Worm (Caenorhabditis elegans) whole organism, early embryonic: ENCODE measurements around the gene ZC116.5.

Source experiments
- B0310.2 ChIP-seq: sonication (generic microtip); optimal IDR thresholded peaks from 2 replicates; lab custom pipeline; 2016; ENCODE audit warnings: mild to moderate bottlenecking, missing genetic modification characterization, missing compliant biosample characterization
- F13C5.2 ChIP-seq: sonication (generic microtip); optimal IDR thresholded peaks from 2 replicates; lab custom pipeline; 2017; ENCODE audit warnings: mild to moderate bottlenecking, missing genetic modification characterization, inconsistent platforms, missing compliant biosample characterization
- aly-1 ChIP-seq: sonication (generic microtip); optimal IDR thresholded peaks from 2 replicates; lab custom pipeline; 2016; ENCODE audit warnings: missing genetic modification characterization, missing compliant biosample characterization
- ama-1 ChIP-seq: fragments of 150-350 bp; optimal IDR thresholded peaks from 2 replicates; lab custom pipeline; 2014
- ceh-13 ChIP-seq: fragments of 200-800 bp; sonication (Bioruptor generic); optimal IDR thresholded peaks from 2 replicates; lab custom pipeline; 2018; ENCODE audit warnings: mild to moderate bottlenecking, missing genetic modification characterization, missing compliant biosample characterization
- ceh-36 ChIP-seq: sonication (generic microtip); optimal IDR thresholded peaks from 2 replicates; lab custom pipeline; 2016; ENCODE audit warnings: missing genetic modification characterization, inconsistent platforms, missing compliant biosample characterization
- ets-7 ChIP-seq: sonication (generic microtip); optimal IDR thresholded peaks from 2 replicates; lab custom pipeline; 2016; ENCODE audit warnings: missing genotype, missing genetic modification characterization, missing compliant biosample characterization
- flt-1 ChIP-seq: fragments of 200-800 bp; sonication (Bioruptor generic); IDR thresholded peaks from 2 replicates; pipeline ENCODE4 v1.3.6; 2022; ENCODE audit warnings: missing genetic modification characterization, missing compliant biosample characterization
- hmbx-1 ChIP-seq: sonication (generic microtip); optimal IDR thresholded peaks from 2 replicates; lab custom pipeline; 2016; ENCODE audit warnings: mild to moderate bottlenecking, missing genetic modification characterization, missing compliant biosample characterization
- hmg-4 ChIP-seq: fragments of 200-800 bp; sonication (Bioruptor generic); optimal IDR thresholded peaks from 2 replicates; lab custom pipeline; 2018; ENCODE audit warnings: mild to moderate bottlenecking, missing genetic modification characterization, missing compliant biosample characterization
- hnd-1 ChIP-seq: sonication (generic microtip); optimal IDR thresholded peaks from 2 replicates; lab custom pipeline; 2016; ENCODE audit warnings: missing genetic modification characterization, missing compliant biosample characterization
- pes-1 ChIP-seq: fragments of 200-800 bp; sonication (Bioruptor generic); IDR thresholded peaks from 2 replicates; pipeline ENCODE4 v1.3.6; 2022; ENCODE audit warnings: missing genetic modification reagents, missing genetic modification characterization, missing compliant biosample characterization
- scrt-1 ChIP-seq: fragments of 200-800 bp; sonication (Bioruptor generic); IDR thresholded peaks from 2 replicates; pipeline ENCODE4 v1.3.6; 2022; ENCODE audit warnings: missing genetic modification characterization, missing compliant biosample characterization
- sea-1 ChIP-seq: fragments of 200-800 bp; sonication (Bioruptor generic); conservative IDR thresholded peaks from 2 replicates; pipeline ENCODE4 v1.3.6; 2022; ENCODE audit warnings: missing genetic modification characterization, missing compliant biosample characterization
- tbx-11 ChIP-seq: fragments of 200-800 bp; sonication (Bioruptor generic); IDR thresholded peaks from 2 replicates; pipeline ENCODE4 v1.3.6; 2022; ENCODE audit warnings: missing genetic modification characterization, missing compliant biosample characterization
- tbx-37 ChIP-seq: fragments of 200-800 bp; sonication (Bioruptor generic); conservative IDR thresholded peaks from 2 replicates; pipeline ENCODE4 v1.3.6; 2022; ENCODE audit warnings: missing genetic modification reagents, missing genetic modification characterization, missing compliant biosample characterization
- tra-4 ChIP-seq: sonication (generic microtip); optimal IDR thresholded peaks from 2 replicates; lab custom pipeline; 2017; ENCODE audit warnings: missing genetic modification characterization, missing compliant biosample characterization

The ZC116.5 gene

DNA sequence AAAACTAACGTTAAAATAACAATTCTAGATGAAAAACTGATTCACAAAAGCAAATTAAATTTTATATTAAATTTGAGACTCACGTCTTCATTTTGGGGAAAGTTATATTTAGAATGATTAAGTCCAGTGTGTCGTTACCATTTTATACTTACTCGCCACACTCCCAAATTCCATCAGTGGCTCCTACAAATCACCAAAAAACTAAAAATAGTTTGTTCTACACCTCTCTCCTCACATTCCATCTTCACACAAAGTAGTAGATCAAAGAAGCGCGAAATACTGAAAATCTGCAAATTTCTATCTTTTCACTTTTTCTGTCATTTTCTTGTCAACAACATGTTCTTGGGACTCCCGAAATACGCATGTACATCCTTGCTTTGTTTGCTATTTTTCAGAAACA, at the start of gene ZC116.5:
TSS of gene ZC116.5 (minus strand) at position 101 of the 400 bp plus-strand sequence.
- TF ChIP-seq tra-4 (no peak), ets-7 (no peak), hmg-4 (GFP tag; lab: Kevin White, UChicago) (no peak), tbx-11 (GFP tag; lab: Robert Waterston, UW) (no peak), scrt-1 (GFP tag; lab: Robert Waterston, UW) (no peak), pes-1 (no peak), sea-1 (no peak)

DNA sequence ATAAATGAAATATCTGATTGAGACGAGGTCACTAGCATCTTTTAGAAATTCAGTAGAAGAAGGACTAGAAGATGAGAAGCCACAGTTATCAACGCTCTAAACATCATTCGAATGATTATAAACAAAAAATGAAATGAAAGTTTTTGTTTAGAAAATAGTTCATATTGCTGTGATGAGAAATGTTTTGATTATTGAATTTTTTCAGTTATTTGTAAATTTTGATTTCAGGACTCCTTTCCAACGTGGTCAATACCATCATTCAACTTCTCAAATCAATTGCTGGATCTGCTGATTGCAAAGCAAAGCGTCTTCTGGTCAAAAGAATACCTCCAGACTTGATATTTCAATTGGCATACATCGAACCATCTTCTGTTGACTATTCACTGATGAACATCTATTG, 49.4 kb upstream of the ZC116.5 start, which contains the start of gene W05B10.6:
TSS of gene W05B10.6 (minus strand) at position 101 of the 400 bp plus-strand sequence.
- TF ChIP-seq flt-1 (GFP tag; lab: Robert Waterston, UW) (no peak), ceh-13 (GFP tag; lab: Kevin White, UChicago) (no peak), hnd-1 (tag; lab: Kevin White, UChicago) (no peak)

DNA sequence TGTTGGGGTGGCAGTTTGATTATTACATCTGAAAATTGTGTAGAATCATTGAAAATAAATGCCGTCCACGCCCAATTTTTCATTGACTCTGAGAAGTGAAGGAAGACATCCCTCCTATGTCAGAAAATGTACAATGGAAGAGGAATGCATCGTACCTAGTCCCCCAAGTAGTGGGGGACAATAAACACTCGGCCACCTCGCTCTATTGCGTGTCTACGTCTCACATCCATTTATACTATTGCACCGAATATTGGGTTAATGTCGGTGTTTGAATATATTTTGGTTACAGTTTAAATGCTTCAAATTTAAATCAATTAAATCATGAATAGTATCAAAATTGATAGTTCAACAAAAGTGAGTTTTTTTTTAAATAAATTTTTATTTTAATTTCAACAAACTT, 40.9 kb upstream of the ZC116.5 start, which contains the start of gene lin-25:
TSS of gene lin-25 (plus strand) at position 290 of the 400 bp plus-strand sequence.
- TF ChIP-seq ceh-36 (no peak), tbx-37 (GFP tag; lab: Robert Waterston, UW) (no peak), B0310.2 (no peak), ceh-13 (GFP tag; lab: Kevin White, UChicago) (no peak), ets-7 (no peak), aly-1 (tag; lab: Kevin White, UChicago) (no peak), F13C5.2 (tag; lab: Kevin White, UChicago) (no peak), pes-1 (no peak), ama-1 (lab: Kevin White, UChicago) (no peak)

DNA sequence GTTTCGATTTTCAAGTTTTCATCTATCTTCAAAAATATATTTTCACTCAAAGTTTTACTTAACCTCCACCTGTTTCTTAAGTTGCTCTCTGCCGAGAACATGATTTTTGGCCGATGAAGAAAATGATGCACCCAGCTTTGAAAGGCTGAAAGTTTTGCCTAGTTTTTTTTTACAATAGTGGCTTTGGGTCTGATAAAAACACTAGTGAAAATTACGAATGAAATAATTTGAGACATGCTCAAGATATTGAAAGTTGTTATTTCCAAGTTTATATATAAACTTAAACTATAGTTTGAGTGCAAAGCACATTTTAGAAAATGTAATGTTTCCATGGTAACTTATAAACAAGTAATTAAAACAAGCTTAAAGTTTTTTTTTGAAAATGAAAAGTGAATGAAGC, 40.5 kb upstream of the ZC116.5 start, which contains the start of gene gpa-9:
TSS of gene gpa-9 (minus strand) at position 101 of the 400 bp plus-strand sequence.
- no peak for TF ChIP-seq pes-1
- no peak for TF ChIP-seq F13C5.2 (tag; lab: Kevin White, UChicago)
- no peak for TF ChIP-seq flt-1 (GFP tag; lab: Robert Waterston, UW)
- no peak for TF ChIP-seq ceh-36
- no peak for TF ChIP-seq hmg-4 (GFP tag; lab: Kevin White, UChicago)
- no peak for TF ChIP-seq sea-1
- TF ChIP-seq ceh-13 (GFP tag; lab: Kevin White, UChicago) = no peak
- no peak for TF ChIP-seq ama-1 (lab: Kevin White, UChicago)
- no peak for TF ChIP-seq hmbx-1 (tag; lab: Kevin White, UChicago)

DNA sequence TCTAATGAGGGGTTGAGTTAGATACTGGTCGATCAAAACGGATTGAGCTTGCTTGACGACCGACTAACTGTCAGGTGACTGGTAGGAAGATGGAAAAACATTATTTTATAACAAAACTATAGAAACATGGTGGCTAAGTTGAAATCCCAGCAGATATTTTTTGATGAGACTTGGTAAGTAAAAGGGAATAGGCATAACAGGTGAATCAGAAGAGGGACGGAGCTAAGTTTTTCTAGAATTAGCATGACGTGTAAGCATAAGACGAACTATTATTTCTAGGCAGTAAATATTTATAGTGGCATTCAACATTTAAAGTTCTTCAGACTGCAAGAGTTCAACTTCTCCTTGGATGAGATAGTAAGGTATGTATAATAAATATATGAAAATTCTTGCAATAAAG, 35.7 kb upstream of the ZC116.5 start, which contains the start of gene F56H9.8:
TSS of gene F56H9.8 (plus strand) at position 301 of the 400 bp plus-strand sequence.
- no peak for TF ChIP-seq hmg-4 (GFP tag; lab: Kevin White, UChicago)
- TF ChIP-seq hmbx-1 (tag; lab: Kevin White, UChicago) = no peak
- no peak for TF ChIP-seq flt-1 (GFP tag; lab: Robert Waterston, UW)
- no peak for TF ChIP-seq aly-1 (tag; lab: Kevin White, UChicago)
- TF ChIP-seq tbx-37 (GFP tag; lab: Robert Waterston, UW) = no peak
- no peak for TF ChIP-seq tbx-11 (GFP tag; lab: Robert Waterston, UW)
- no peak for TF ChIP-seq scrt-1 (GFP tag; lab: Robert Waterston, UW)
- TF ChIP-seq F13C5.2 (tag; lab: Kevin White, UChicago) = no peak
- TF ChIP-seq ama-1 (lab: Kevin White, UChicago) = no peak
- no peak for TF ChIP-seq sea-1
- TF ChIP-seq ceh-36 = no peak
- no peak for TF ChIP-seq hnd-1 (tag; lab: Kevin White, UChicago)
- TF ChIP-seq ets-7 = no peak
- no peak for TF ChIP-seq pes-1
- no peak for TF ChIP-seq ceh-13 (GFP tag; lab: Kevin White, UChicago)
- no peak for TF ChIP-seq tra-4
- no peak for TF ChIP-seq B0310.2

DNA sequence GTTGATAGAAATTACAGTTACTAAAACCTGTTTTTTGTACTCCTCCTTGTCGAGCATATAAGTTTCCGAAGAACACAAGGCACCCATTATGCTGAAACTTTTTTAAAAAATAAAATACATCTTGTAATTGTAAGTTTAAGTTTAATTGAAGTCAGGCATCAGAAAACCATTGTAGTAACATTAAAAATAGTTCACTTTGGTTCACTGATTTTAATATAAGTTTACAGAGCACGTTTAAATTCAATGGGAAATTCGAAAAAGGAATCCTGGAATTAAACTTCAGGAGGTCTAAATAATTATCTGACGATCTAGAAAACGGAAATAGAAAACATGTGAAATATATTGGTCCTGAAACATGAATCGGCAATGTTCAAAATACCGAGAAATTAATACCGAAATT, 31.6 kb upstream of the ZC116.5 start, which contains the start of gene gpa-8:
TSS of gene gpa-8 (minus strand) at position 101 of the 400 bp plus-strand sequence.
- no peak for TF ChIP-seq ceh-36

DNA sequence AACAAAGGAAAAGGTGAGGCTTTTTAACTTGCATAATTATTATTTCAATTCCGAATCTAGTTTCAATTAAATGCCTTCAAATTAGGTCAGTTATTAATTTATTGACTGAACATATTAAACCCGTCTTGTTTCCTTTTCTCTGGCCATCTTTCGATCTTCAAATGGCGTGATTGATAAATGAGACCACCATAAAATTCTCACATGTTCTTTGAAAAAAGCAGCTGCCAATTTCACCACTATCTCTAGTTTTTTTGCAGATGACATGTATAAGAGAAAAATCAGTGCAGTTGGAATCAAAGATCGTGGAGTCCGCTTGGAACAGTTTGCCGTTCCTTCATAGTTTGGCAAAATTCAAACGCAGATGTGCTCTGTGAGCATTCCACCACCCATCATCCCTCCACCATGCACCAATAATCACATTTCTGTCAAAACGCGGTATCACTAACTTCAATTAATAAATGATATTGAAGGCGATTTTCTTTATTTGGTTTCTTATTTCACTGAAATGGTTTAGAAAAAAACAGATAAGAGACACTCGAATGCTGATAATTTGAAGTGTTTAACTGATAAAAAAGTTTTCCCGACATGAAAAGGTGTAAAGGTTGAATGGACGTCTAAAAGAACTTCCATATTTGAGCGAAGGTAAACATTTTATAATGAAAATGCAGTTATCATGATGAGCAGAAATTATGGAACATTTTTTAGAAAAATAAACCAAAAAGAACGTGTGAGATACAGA, 29.2 kb upstream of the ZC116.5 start:
- TF ChIP-seq hmg-4 (GFP tag; lab: Kevin White, UChicago) (no peak), sea-1 (no peak), ets-7 (no peak), ceh-36 (no peak), B0310.2 (no peak), aly-1 (tag; lab: Kevin White, UChicago) (no peak), hmbx-1 (tag; lab: Kevin White, UChicago) (no peak)

DNA sequence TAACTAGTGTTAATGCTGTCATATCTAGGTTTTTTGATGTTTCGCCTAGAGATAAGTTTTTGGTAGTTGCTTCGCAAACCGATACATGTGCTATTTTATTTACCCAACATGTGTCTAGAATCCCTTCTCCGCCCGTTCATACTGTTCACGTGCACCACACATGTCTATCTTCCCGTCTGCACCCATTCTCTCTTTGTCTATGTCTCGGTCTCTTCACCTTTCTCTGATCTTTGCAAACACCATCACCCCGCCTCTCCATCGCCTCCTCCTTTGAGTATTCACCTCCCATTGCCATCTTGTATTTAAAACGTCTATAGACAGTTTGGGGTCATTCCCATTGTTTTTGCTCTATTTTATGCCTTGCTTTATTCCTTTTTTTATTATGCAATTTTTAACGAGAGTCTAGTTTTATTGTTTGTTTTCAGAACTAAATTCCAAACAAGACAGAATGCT, 28.5 kb upstream of the ZC116.5 start, which contains the start of gene F56H9.2:
TSS of gene F56H9.2 (plus strand) at position 426 of the 453 bp plus-strand sequence.
- no peak for TF ChIP-seq ceh-36
- TF ChIP-seq ama-1 (lab: Kevin White, UChicago) = no peak
- no peak for TF ChIP-seq aly-1 (tag; lab: Kevin White, UChicago)
- TF ChIP-seq hmbx-1 (tag; lab: Kevin White, UChicago) = no peak
- no peak for TF ChIP-seq F13C5.2 (tag; lab: Kevin White, UChicago)
- TF ChIP-seq pes-1 = no peak
- TF ChIP-seq B0310.2 = no peak
- no peak for TF ChIP-seq scrt-1 (GFP tag; lab: Robert Waterston, UW)
- no peak for TF ChIP-seq ets-7
- TF ChIP-seq hmg-4 (GFP tag; lab: Kevin White, UChicago) = no peak
- no peak for TF ChIP-seq tra-4
- no peak for TF ChIP-seq hnd-1 (tag; lab: Kevin White, UChicago)
- no peak for TF ChIP-seq flt-1 (GFP tag; lab: Robert Waterston, UW)
- TF ChIP-seq tbx-11 (GFP tag; lab: Robert Waterston, UW) = no peak
- no peak for TF ChIP-seq tbx-37 (GFP tag; lab: Robert Waterston, UW)
- TF ChIP-seq sea-1 = no peak
- TF ChIP-seq ceh-13 (GFP tag; lab: Kevin White, UChicago) = no peak
